Fruit fly (Drosophila melanogaster) whole organism, prepupa: ENCODE measurements around the gene CG3225.

Experiments
- Blimp-1 ChIP-seq: fragments of 200-800 bp; sonication (Bioruptor generic); optimal IDR thresholded peaks from 3 replicates; lab custom pipeline; 2017; ENCODE audit warnings: missing biosample characterization, missing genetic modification characterization, mild to moderate bottlenecking, moderate library complexity, missing genetic modification reagents
- CG10669 ChIP-seq: fragments of 200-800 bp; sonication (Bioruptor generic); optimal IDR thresholded peaks from 3 replicates; lab custom pipeline; 2018; ENCODE audit warnings: missing biosample characterization, mild to moderate bottlenecking, missing genetic modification characterization, moderate library complexity
- CG11294 ChIP-seq: fragments of 200-800 bp; sonication (Bioruptor generic); IDR thresholded peaks from 2 replicates; pipeline ENCODE4 v1.3.6; 2022; ENCODE audit warnings: missing biosample characterization, missing genetic modification characterization
- CG11902 ChIP-seq: fragments of 200-800 bp; sonication (Bioruptor generic); optimal IDR thresholded peaks from 3 replicates; lab custom pipeline; 2016; ENCODE audit warnings: missing biosample characterization, missing genetic modification characterization
- CG1621 ChIP-seq: fragments of 200-800 bp; sonication (Bioruptor generic); optimal IDR thresholded peaks from 3 replicates; lab custom pipeline; 2018; ENCODE audit warnings: missing biosample characterization, mild to moderate bottlenecking, missing genetic modification characterization
- CG16779 ChIP-seq: fragments of 200-800 bp; sonication (Bioruptor generic); optimal IDR thresholded peaks from 3 replicates; lab custom pipeline; 2017; ENCODE audit warnings: missing biosample characterization, mild to moderate bottlenecking, missing genetic modification characterization
- CG3032 ChIP-seq: fragments of 200-800 bp; optimal IDR thresholded peaks from 2 replicates; lab custom pipeline; 2019; ENCODE audit warnings: missing biosample characterization, mild to moderate bottlenecking, missing genetic modification characterization, moderate library complexity
- CG31627 ChIP-seq: fragments of 200-800 bp; sonication (Bioruptor generic); optimal IDR thresholded peaks from 3 replicates; lab custom pipeline; 2016; ENCODE audit warnings: missing biosample characterization, missing genetic modification characterization
- CG34406 ChIP-seq: fragments of 200-800 bp; sonication (Bioruptor generic); optimal IDR thresholded peaks from 3 replicates; lab custom pipeline; 2016; ENCODE audit warnings: missing biosample characterization, missing genetic modification characterization
- CG6163 ChIP-seq: fragments of 200-800 bp; sonication (Bioruptor generic); IDR thresholded peaks from 3 replicates; pipeline ENCODE4 v1.3.6; 2022; ENCODE audit warnings: missing biosample characterization, missing genetic modification characterization
- CG6808 ChIP-seq: fragments of 200-800 bp; sonication (Bioruptor generic); optimal IDR thresholded peaks from 3 replicates; lab custom pipeline; 2017; ENCODE audit warnings: missing biosample characterization, missing genetic modification characterization, mild to moderate bottlenecking, moderate library complexity, missing genetic modification reagents
- CG6854 ChIP-seq: fragments of 200-800 bp; sonication (Bioruptor generic); optimal IDR thresholded peaks from 2 replicates; lab custom pipeline; 2017; ENCODE audit warnings: missing biosample characterization, mild to moderate bottlenecking, missing genetic modification characterization
- CG7368 ChIP-seq: fragments of 200-800 bp; sonication (Bioruptor generic); optimal IDR thresholded peaks from 3 replicates; lab custom pipeline; 2016; ENCODE audit warnings: missing biosample characterization, missing genetic modification characterization
- CG8119 ChIP-seq: fragments of 200-800 bp; sonication (Bioruptor generic); IDR thresholded peaks from 3 replicates; pipeline ENCODE4 v1.3.6; 2022; ENCODE audit warnings: missing biosample characterization, missing genetic modification characterization
- CG8319 ChIP-seq: fragments of 200-800 bp; sonication (Bioruptor generic); optimal IDR thresholded peaks from 3 replicates; lab custom pipeline; 2016; ENCODE audit warnings: missing biosample characterization, missing genetic modification characterization
- CG8632 ChIP-seq: fragments of 200-800 bp; sonication (Bioruptor generic); optimal IDR thresholded peaks from 3 replicates; lab custom pipeline; 2016; ENCODE audit warnings: missing biosample characterization, missing genetic modification characterization
- CG9139 ChIP-seq: fragments of 200-800 bp; sonication (Bioruptor generic); optimal IDR thresholded peaks from 3 replicates; lab custom pipeline; 2017; ENCODE audit warnings: missing biosample characterization, mild to moderate bottlenecking, missing genetic modification characterization
- Eip75B ChIP-seq: fragments of 200-800 bp; sonication (Bioruptor generic); optimal IDR thresholded peaks from 3 replicates; lab custom pipeline; 2016; ENCODE audit warnings: missing biosample characterization, missing genetic modification characterization
- Eip93F ChIP-seq: fragments of 200-800 bp; sonication (Bioruptor generic); optimal IDR thresholded peaks from 2 replicates; lab custom pipeline; 2016; ENCODE audit warnings: missing biosample characterization, mild to moderate bottlenecking, missing genetic modification characterization
- Ets21C ChIP-seq: fragments of 200-800 bp; sonication (Bioruptor generic); optimal IDR thresholded peaks from 3 replicates; lab custom pipeline; 2016; ENCODE audit warnings: missing biosample characterization, missing genetic modification characterization
- Gug ChIP-seq: fragments of 200-800 bp; sonication (Bioruptor generic); IDR thresholded peaks from 2 replicates; pipeline ENCODE4 v1.3.6; 2022; ENCODE audit warnings: missing biosample characterization, missing genetic modification characterization
- Hr38 ChIP-seq: sonication (Bioruptor generic); optimal IDR thresholded peaks from 2 replicates; lab custom pipeline; 2016; ENCODE audit warnings: missing biosample characterization, missing genetic modification characterization
- Hr4 ChIP-seq: fragments of 200-800 bp; sonication (Bioruptor generic); optimal IDR thresholded peaks from 3 replicates; lab custom pipeline; 2016; ENCODE audit warnings: missing biosample characterization, missing genetic modification characterization
- Lpt ChIP-seq: fragments of 200-800 bp; sonication (Bioruptor generic); optimal IDR thresholded peaks from 3 replicates; lab custom pipeline; 2016; ENCODE audit warnings: missing biosample characterization, missing genetic modification characterization
- Met ChIP-seq: fragments of 200-800 bp; sonication (Bioruptor generic); optimal IDR thresholded peaks from 3 replicates; lab custom pipeline; 2016; ENCODE audit warnings: missing biosample characterization, missing genetic modification characterization
- OdsH ChIP-seq: fragments of 200-800 bp; sonication (Bioruptor generic); optimal IDR thresholded peaks from 3 replicates; lab custom pipeline; 2016; ENCODE audit warnings: missing biosample characterization, missing genetic modification characterization
- Smox ChIP-seq: fragments of 200-800 bp; sonication (Bioruptor generic); optimal IDR thresholded peaks from 3 replicates; lab custom pipeline; 2016; ENCODE audit warnings: missing biosample characterization, missing genetic modification characterization
- Sox102F ChIP-seq: fragments of 200-800 bp; sonication (Bioruptor generic); optimal IDR thresholded peaks from 2 replicates; lab custom pipeline; 2016; ENCODE audit warnings: missing biosample characterization, mild to moderate bottlenecking, missing genetic modification characterization
- Sox14 ChIP-seq: fragments of 200-800 bp; sonication (Bioruptor generic); optimal IDR thresholded peaks from 3 replicates; lab custom pipeline; 2016; ENCODE audit warnings: missing biosample characterization, missing genetic modification characterization
- Sox15 ChIP-seq: fragments of 200-800 bp; sonication (Bioruptor generic); optimal IDR thresholded peaks from 3 replicates; lab custom pipeline; 2016; ENCODE audit warnings: missing biosample characterization, missing genetic modification characterization
- achi ChIP-seq: fragments of 200-800 bp; sonication (Bioruptor generic); optimal IDR thresholded peaks from 3 replicates; lab custom pipeline; 2016; ENCODE audit warnings: missing biosample characterization, missing genetic modification characterization
- acj6 ChIP-seq: fragments of 200-800 bp; sonication (Bioruptor generic); optimal IDR thresholded peaks from 3 replicates; lab custom pipeline; 2016; ENCODE audit warnings: missing biosample characterization, missing genetic modification characterization
- dac ChIP-seq: fragments of 200-800 bp; sonication (Bioruptor generic); optimal IDR thresholded peaks from 2 replicates; lab custom pipeline; 2017; ENCODE audit warnings: missing biosample characterization, mild to moderate bottlenecking, missing genetic modification characterization
- eg ChIP-seq: fragments of 200-800 bp; sonication (Bioruptor generic); IDR thresholded peaks from 3 replicates; pipeline ENCODE4 v1.3.6; 2022; ENCODE audit warnings: missing biosample characterization, missing genetic modification characterization
- esn ChIP-seq: fragments of 200-800 bp; sonication (Bioruptor generic); optimal IDR thresholded peaks from 2 replicates; lab custom pipeline; 2016; ENCODE audit warnings: missing biosample characterization, mild to moderate bottlenecking, missing genetic modification characterization, moderate library complexity
- fd59A ChIP-seq: fragments of 200-800 bp; sonication (Bioruptor generic); optimal IDR thresholded peaks from 2 replicates; lab custom pipeline; 2017; ENCODE audit warnings: missing biosample characterization, mild to moderate bottlenecking, missing genetic modification characterization, missing genetic modification reagents
- lz ChIP-seq: fragments of 200-800 bp; sonication (Bioruptor generic); optimal IDR thresholded peaks from 3 replicates; lab custom pipeline; 2016; ENCODE audit warnings: missing biosample characterization, missing genetic modification characterization
- pdm3 ChIP-seq: fragments of 200-800 bp; sonication (Bioruptor generic); optimal IDR thresholded peaks from 3 replicates; lab custom pipeline; 2016; ENCODE audit warnings: missing biosample characterization, missing genetic modification characterization
- spab ChIP-seq: fragments of 200-800 bp; sonication (Bioruptor generic); optimal IDR thresholded peaks from 2 replicates; lab custom pipeline; 2017; ENCODE audit warnings: missing biosample characterization, mild to moderate bottlenecking, missing genetic modification characterization, missing genetic modification reagents
- ss ChIP-seq, 2 experiments: fragments of 200-800 bp; sonication (Bioruptor generic); optimal IDR thresholded peaks; 2 replicates in 1 of 2; 3 replicates in 1 of 2; lab custom pipeline; 2017 to 2018; ENCODE audit warnings: mild to moderate bottlenecking in 2 of 2, missing biosample characterization in 2 of 2, missing genetic modification characterization in 2 of 2, moderate library complexity in 1 of 2
- svp ChIP-seq: fragments of 200-800 bp; sonication (Bioruptor generic); peaks from one replicate; lab custom pipeline; 2016; ENCODE audit warnings: missing biosample characterization, missing genetic modification characterization
- vri ChIP-seq: fragments of 200-800 bp; sonication (Bioruptor generic); optimal IDR thresholded peaks from 3 replicates; lab custom pipeline; 2016; ENCODE audit warnings: missing biosample characterization, mild to moderate bottlenecking, missing genetic modification characterization

CG3225 gene

DNA sequence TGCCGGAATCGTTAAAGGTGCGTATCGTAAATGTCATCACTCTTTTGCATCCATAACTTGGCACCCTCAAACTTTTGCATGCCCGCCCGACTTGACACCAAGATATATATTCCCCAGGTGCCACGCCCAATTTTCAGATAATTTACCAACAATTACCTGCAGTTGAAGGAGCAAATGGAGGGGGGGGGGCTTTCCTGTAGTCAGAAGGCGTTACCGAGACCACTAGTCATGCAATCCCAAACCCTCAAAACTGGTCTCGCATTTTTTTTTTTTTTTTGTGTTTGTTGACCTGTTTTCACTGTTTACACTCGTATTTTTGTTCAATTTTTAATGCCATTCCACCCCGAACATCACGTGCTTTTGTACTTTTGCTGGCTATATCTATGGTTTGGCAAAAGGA, 7.7 kb upstream of the CG3225 start (continued):
- TF ChIP-seq fd59A (GFP tag; lab: Kevin White, UChicago) (no peak), Smox (GFP tag; lab: Kevin White, UChicago) (no peak)

dm6 chr2L:4823797-4824196, 5.8 kb upstream of the CG3225 start:
- TF ChIP-seq Sox14 (no peak), spab (GFP tag; lab: Kevin White, UChicago) (no peak), acj6 (GFP tag; lab: Kevin White, UChicago) (no peak), svp (GFP tag; lab: Kevin White, UChicago) (no peak), lz (GFP tag; lab: Kevin White, UChicago) (no peak), Sox15 (GFP tag; lab: Kevin White, UChicago) (no peak), OdsH (GFP tag; lab: Kevin White, UChicago) (no peak), pdm3 (no peak), achi (GFP tag; lab: Kevin White, UChicago) (no peak), CG6163 (no peak), CG8319 (GFP tag; lab: Kevin White, UChicago) (no peak), Eip93F (GFP tag; lab: Kevin White, UChicago) (no peak), Hr4 (no peak), Hr38 (GFP tag; lab: Kevin White, UChicago) (no peak)

- TF ChIP-seq CG11902 (GFP tag; lab: Kevin White, UChicago): no peak
- TF ChIP-seq CG1621 (tag; lab: Kevin White, UChicago): no peak
- TF ChIP-seq CG3032 (tag; lab: Kevin White, UChicago): no peak
- TF ChIP-seq eg: no peak
- no peak for TF ChIP-seq achi (GFP tag; lab: Kevin White, UChicago)
- TF ChIP-seq Hr38 (GFP tag; lab: Kevin White, UChicago): no peak
- TF ChIP-seq CG8119 (GFP tag; lab: Robert Waterston, UW): no peak
- TF ChIP-seq Gug (GFP tag; lab: Robert Waterston, UW): no peak
- TF ChIP-seq pdm3: no peak
- TF ChIP-seq esn (GFP tag; lab: Kevin White, UChicago): no peak
- no peak for TF ChIP-seq CG10669 (GFP tag; lab: Kevin White, UChicago)
- TF ChIP-seq Lpt: no peak
- TF ChIP-seq CG6163: no peak
- no peak for TF ChIP-seq Met (GFP tag; lab: Kevin White, UChicago)
- TF ChIP-seq svp (GFP tag; lab: Kevin White, UChicago): no peak
- TF ChIP-seq CG6854 (GFP tag; lab: Kevin White, UChicago): no peak
- TF ChIP-seq, all 60 proteins: peak for 0
Measured at dm6 chr2L:4822258-4822657, 4.2 kb upstream of the CG3225 start.

dm6 chr2L:4821757-4822156, 3.7 kb upstream of the CG3225 start, which contains the start of gene CG15628:
TSS of gene CG15628 (plus strand) at chr2L:4821774.
- TF ChIP-seq pdm3 (no peak), CG8119 (GFP tag; lab: Robert Waterston, UW) (no peak), Eip75B (no peak), CG8319 (GFP tag; lab: Kevin White, UChicago) (no peak), ss (GFP tag; optimal IDR thresholded peaks at IDR 0.05; lab: Kevin White, UChicago) (no peak), CG31627 (GFP tag; lab: Kevin White, UChicago) (no peak), CG11294 (GFP tag; lab: Robert Waterston, UW) (no peak), OdsH (GFP tag; lab: Kevin White, UChicago) (no peak), CG16779 (tag; lab: Kevin White, UChicago) (no peak), Met (GFP tag; lab: Kevin White, UChicago) (no peak), eg (no peak), CG7368 (GFP tag; lab: Kevin White, UChicago) (no peak), CG6163 (no peak)

- TF ChIP-seq Ets21C (GFP tag; lab: Kevin White, UChicago) (peak; percentile 57), CG3032 (tag; lab: Kevin White, UChicago) (peak; percentile 91), Sox102F (peak; percentile 63), Sox14 (peak; percentile 68), CG31627 (GFP tag; lab: Kevin White, UChicago) (peak; percentile 29), CG9139 (GFP tag; lab: Kevin White, UChicago) (peak; percentile 66), Hr4 (peak; percentile 76), CG8632 (peak; percentile 66), Gug (GFP tag; lab: Robert Waterston, UW) (peak; percentile 63), acj6 (GFP tag; lab: Kevin White, UChicago) (peak; percentile 60), esn (GFP tag; lab: Kevin White, UChicago) (peak; percentile 70), CG11294 (GFP tag; lab: Robert Waterston, UW) (peak; percentile 27; the same call in 1 of the 2 replicates), CG34406 (GFP tag; lab: Kevin White, UChicago) (peak; percentile 55), CG6808 (GFP tag; lab: Kevin White, UChicago) (peak; percentile 89), svp (GFP tag; lab: Kevin White, UChicago) (peak; percentile 91), CG11902 (GFP tag; lab: Kevin White, UChicago) (peak; percentile 22), dac (GFP tag; lab: Kevin White, UChicago) (peak; percentile 8), Blimp-1 (GFP tag; lab: Kevin White, UChicago) (peak; percentile 3), vri (GFP tag; lab: Kevin White, UChicago) (peak; percentile 30), CG8119 (GFP tag; lab: Robert Waterston, UW) (peak; percentile 78), CG8319 (GFP tag; lab: Kevin White, UChicago) (peak; percentile 49)
Measured at dm6 chr2L:4821319-4821717, 3.3 kb upstream of the CG3225 start.
